Worm (Caenorhabditis elegans) whole organism, mixed stage, embryonic: ENCODE measurements around the gene srh-182.

Experiments used
- M03D4.4 ChIP-seq: sonication (generic microtip); optimal IDR thresholded peaks from 2 replicates; lab custom pipeline; 2017; ENCODE audit warnings: mild to moderate bottlenecking, missing genetic modification characterization, missing compliant biosample characterization
- bed-3 ChIP-seq: fragments of 200-800 bp; sonication (Bioruptor generic); optimal IDR thresholded peaks from 3 replicates; lab custom pipeline; 2018; ENCODE audit warnings: mild to moderate bottlenecking, missing genetic modification characterization, moderate library complexity, missing compliant biosample characterization
- blmp-1 ChIP-seq: fragments of 150-350 bp; optimal IDR thresholded peaks from 2 replicates; lab custom pipeline; 2014; ENCODE audit warnings: missing biosample characterization, missing genetic modification characterization
- ceh-39 ChIP-seq: fragments of 150-350 bp; optimal IDR thresholded peaks from 2 replicates; lab custom pipeline; 2014; ENCODE audit warnings: missing biosample characterization, missing genetic modification characterization
- ceh-43 ChIP-seq: fragments of 200-800 bp; sonication (Bioruptor generic); optimal IDR thresholded peaks from 2 replicates; lab custom pipeline; 2018; ENCODE audit warnings: mild to moderate bottlenecking, missing genetic modification characterization, moderate library complexity, missing compliant biosample characterization
- ceh-83 ChIP-seq: fragments of 200-800 bp; sonication (Bioruptor generic); optimal IDR thresholded peaks from 2 replicates; lab custom pipeline; 2018; ENCODE audit warnings: mild to moderate bottlenecking, missing genetic modification characterization, missing compliant biosample characterization
- ces-1 ChIP-seq: fragments of 150-350 bp; optimal IDR thresholded peaks from 2 replicates; lab custom pipeline; 2014; ENCODE audit warnings: missing biosample characterization, missing genetic modification reagents, missing genetic modification characterization
- cnd-1 ChIP-seq: fragments of 200-800 bp; sonication (Bioruptor generic); optimal IDR thresholded peaks from 2 replicates; lab custom pipeline; 2018; ENCODE audit warnings: mild to moderate bottlenecking, missing genetic modification characterization, missing compliant biosample characterization
- drap-1 ChIP-seq: fragments of 200-800 bp; sonication (Bioruptor generic); optimal IDR thresholded peaks from 3 replicates; lab custom pipeline; 2018; ENCODE audit warnings: mild to moderate bottlenecking, missing genetic modification characterization, missing compliant biosample characterization
- elt-1 ChIP-seq: sonication (generic microtip); optimal IDR thresholded peaks from 2 replicates; lab custom pipeline; 2017; ENCODE audit warnings: missing genetic modification characterization, mild to moderate bottlenecking, missing compliant biosample characterization, antibody characterized with exemption, moderate library complexity, borderline replicate concordance; ENCODE audit not compliant: insufficient read depth
- flh-1 ChIP-seq: fragments of 200-800 bp; sonication (Bioruptor generic); optimal IDR thresholded peaks from 2 replicates; lab custom pipeline; 2018; ENCODE audit warnings: mild to moderate bottlenecking, missing genetic modification characterization, moderate library complexity, missing compliant biosample characterization
- ham-2 ChIP-seq: fragments of 200-800 bp; sonication (Bioruptor generic); optimal IDR thresholded peaks from 2 replicates; lab custom pipeline; 2018; ENCODE audit warnings: mild to moderate bottlenecking, missing genetic modification characterization, missing compliant biosample characterization
- hlh-1 ChIP-seq: fragments of 150-350 bp; optimal IDR thresholded peaks from 2 replicates; lab custom pipeline; 2014; ENCODE audit warnings: missing biosample characterization, missing genetic modification reagents, missing genetic modification characterization
- lin-13 ChIP-seq: fragments of 150-350 bp; optimal IDR thresholded peaks from 2 replicates; lab custom pipeline; 2014; ENCODE audit warnings: missing biosample characterization, missing genetic modification characterization
- lin-32 ChIP-seq: fragments of 200-800 bp; sonication (Bioruptor generic); optimal IDR thresholded peaks from 2 replicates; lab custom pipeline; 2018; ENCODE audit warnings: mild to moderate bottlenecking, missing genetic modification characterization, missing compliant biosample characterization
- lsy-2 ChIP-seq: fragments of 150-350 bp; optimal IDR thresholded peaks from 2 replicates; lab custom pipeline; 2014; ENCODE audit warnings: missing biosample characterization, missing genetic modification characterization
- mab-5 ChIP-seq: fragments of 150-350 bp; optimal IDR thresholded peaks from 2 replicates; lab custom pipeline; 2014; ENCODE audit warnings: missing biosample characterization, missing genetic modification characterization
- mep-1 ChIP-seq: fragments of 150-350 bp; optimal IDR thresholded peaks from 2 replicates; lab custom pipeline; 2017; ENCODE audit warnings: missing biosample characterization, missing genetic modification reagents, missing genetic modification characterization, inconsistent platforms
- mls-2 ChIP-seq: sonication (generic microtip); optimal IDR thresholded peaks from 2 replicates; lab custom pipeline; 2016; ENCODE audit warnings: mild to moderate bottlenecking, missing genetic modification characterization, moderate library complexity, missing compliant biosample characterization
- nhr-12 ChIP-seq: fragments of 150-350 bp; optimal IDR thresholded peaks from 2 replicates; lab custom pipeline; 2014; ENCODE audit warnings: missing biosample characterization, missing genetic modification characterization
- nhr-2 ChIP-seq: fragments of 150-350 bp; optimal IDR thresholded peaks from 2 replicates; lab custom pipeline; 2014; ENCODE audit warnings: missing biosample characterization, missing genetic modification characterization
- nhr-28 ChIP-seq: fragments of 150-350 bp; optimal IDR thresholded peaks from 2 replicates; lab custom pipeline; 2014; ENCODE audit warnings: missing biosample characterization, missing genetic modification characterization
- pha-4 ChIP-seq: fragments of 150-350 bp; optimal IDR thresholded peaks from 2 replicates; lab custom pipeline; 2018; ENCODE audit warnings: missing biosample characterization, missing genetic modification reagents, missing genetic modification characterization
- sem-2 ChIP-seq: fragments of 200-800 bp; sonication (Bioruptor generic); optimal IDR thresholded peaks from 2 replicates; lab custom pipeline; 2018; ENCODE audit warnings: mild to moderate bottlenecking, missing genetic modification characterization, missing compliant biosample characterization
- snpc-4 ChIP-seq: fragments of 150-350 bp; optimal IDR thresholded peaks from 2 replicates; lab custom pipeline; 2014; ENCODE audit warnings: missing biosample characterization, missing genetic modification characterization
- sptf-1 ChIP-seq: sonication (generic microtip); optimal IDR thresholded peaks from 2 replicates; lab custom pipeline; 2017; ENCODE audit warnings: mild to moderate bottlenecking, missing genetic modification characterization, moderate library complexity, missing compliant biosample characterization
- tbx-8 ChIP-seq: fragments of 200-800 bp; sonication (Bioruptor generic); optimal IDR thresholded peaks from 2 replicates; lab custom pipeline; 2018; ENCODE audit warnings: mild to moderate bottlenecking, missing genetic modification characterization, moderate library complexity, missing compliant biosample characterization
- unc-39 ChIP-seq: fragments of 150-350 bp; optimal IDR thresholded peaks from 2 replicates; lab custom pipeline; 2014; ENCODE audit warnings: missing biosample characterization, missing genetic modification characterization
- unc-62 ChIP-seq: fragments of 150-350 bp; optimal IDR thresholded peaks from 2 replicates; lab custom pipeline; 2014; ENCODE audit warnings: missing biosample characterization, missing genetic modification reagents, missing genetic modification characterization
- zip-8 ChIP-seq: fragments of 150-350 bp; optimal IDR thresholded peaks from 2 replicates; lab custom pipeline; 2014; ENCODE audit warnings: missing biosample characterization, missing genetic modification characterization
- ztf-11 ChIP-seq: fragments of 150-350 bp; optimal IDR thresholded peaks from 2 replicates; lab custom pipeline; 2014; ENCODE audit warnings: missing biosample characterization, missing genetic modification characterization

The srh-182 gene

DNA sequence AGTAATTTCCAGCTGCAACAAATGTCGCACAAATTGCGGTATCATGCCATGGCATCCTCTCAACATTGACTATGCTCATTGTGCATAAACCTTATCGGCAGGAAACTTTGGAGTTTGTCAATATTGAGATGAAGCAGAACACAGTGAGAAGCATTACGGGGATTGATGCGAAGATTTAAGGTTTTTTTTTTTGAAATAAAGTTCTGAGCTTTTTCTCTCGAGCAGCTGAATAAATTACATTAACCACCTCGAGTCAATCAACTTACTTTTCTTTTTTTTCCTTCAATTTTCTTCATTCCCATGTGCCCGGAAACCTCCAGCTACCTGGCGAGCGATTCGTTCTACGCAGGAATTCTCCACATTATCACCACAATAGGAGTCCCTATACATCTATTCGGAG lies 2.8 kb upstream of the srh-182 start, which contains the start of gene srh-179:
Gene srh-179, plus strand, starts transcription at position 301 of the 400 bp plus-strand sequence.
- TF ChIP-seq nhr-12 (tag; lab: Kevin White, UChicago) (no peak), ceh-43 (GFP tag; lab: Kevin White, UChicago) (no peak), lin-32 (no peak), snpc-4 (tag; lab: Kevin White, UChicago) (no peak), ceh-83 (GFP tag; lab: Kevin White, UChicago) (no peak), sem-2 (GFP tag; lab: Kevin White, UChicago) (no peak), mls-2 (tag; lab: Kevin White, UChicago) (no peak), nhr-2 (tag; lab: Kevin White, UChicago) (no peak), tbx-8 (GFP tag; lab: Kevin White, UChicago) (no peak)

DNA sequence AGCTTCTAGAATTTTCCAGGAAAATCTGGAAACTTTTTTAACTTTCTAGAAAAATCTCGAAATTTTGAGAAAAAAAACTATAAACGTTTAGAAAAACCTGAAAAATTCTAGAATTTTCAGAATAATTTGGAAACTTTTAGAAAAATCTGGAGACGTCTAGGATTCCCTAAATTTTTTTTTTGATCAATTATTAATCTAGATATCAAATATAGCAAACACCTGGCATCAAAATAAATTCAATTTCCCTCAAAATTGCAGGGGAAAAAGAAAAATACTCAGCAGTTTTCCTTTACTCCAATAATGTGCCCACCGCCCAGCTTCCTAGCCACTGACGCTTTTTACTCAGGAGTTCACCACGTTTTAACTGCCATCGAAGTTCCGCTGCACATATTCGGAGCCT lies 908 bp upstream of the srh-182 start, which contains the start of gene srh-181:
Gene srh-181, plus strand, starts transcription at position 301 of the 400 bp plus-strand sequence.
- TF ChIP-seq lin-13 (tag; lab: Kevin White, UChicago), result no peak
- TF ChIP-seq cnd-1 (tag; lab: Kevin White, UChicago), result no peak
- TF ChIP-seq nhr-12 (tag; lab: Kevin White, UChicago), result no peak
- TF ChIP-seq drap-1 (GFP tag; lab: Kevin White, UChicago), result no peak
- no peak for TF ChIP-seq lin-32
- no peak for TF ChIP-seq unc-62 (GFP tag; lab: Kevin White, UChicago)
- TF ChIP-seq bed-3 (GFP tag; lab: Kevin White, UChicago), result no peak
- TF ChIP-seq mab-5 (tag; lab: Kevin White, UChicago), result no peak
- TF ChIP-seq elt-1 (tag; lab: Kevin White, UChicago), result no peak
- TF ChIP-seq ces-1 (GFP tag; lab: Kevin White, UChicago), result no peak
- TF ChIP-seq blmp-1 (tag; lab: Kevin White, UChicago), result no peak
- TF ChIP-seq zip-8, result no peak
- no peak for TF ChIP-seq nhr-28 (tag; lab: Kevin White, UChicago)
- TF ChIP-seq ham-2 (GFP tag; lab: Kevin White, UChicago), result no peak
- TF ChIP-seq mep-1, result no peak
- TF ChIP-seq tbx-8 (GFP tag; lab: Kevin White, UChicago), result no peak
- no peak for TF ChIP-seq M03D4.4 (tag; lab: Kevin White, UChicago)
- no peak for TF ChIP-seq flh-1 (GFP tag; lab: Kevin White, UChicago)

DNA sequence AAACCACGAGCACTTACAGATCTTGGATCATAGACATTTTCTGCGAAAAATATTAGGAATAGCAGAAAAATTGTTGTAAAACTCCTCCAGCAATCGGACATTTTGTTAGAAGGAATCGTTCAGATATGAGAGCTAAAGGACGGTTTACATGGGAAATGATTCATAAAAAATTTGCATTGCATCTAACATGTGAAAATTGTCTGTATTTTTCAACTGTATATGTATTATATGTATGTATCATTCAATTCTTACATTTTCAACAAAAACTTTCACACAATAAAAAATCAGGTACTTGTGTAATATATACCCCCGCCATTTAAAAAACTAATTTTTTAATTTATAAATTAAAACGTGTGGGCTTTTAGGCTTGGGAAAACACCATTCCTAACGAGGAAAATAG lies 5.2 kb downstream of the srh-182 start, which contains the start of gene ZK228.13:
Gene ZK228.13, minus strand, starts transcription at position 101 of the 400 bp plus-strand sequence.
- TF ChIP-seq lin-32 (no peak), M03D4.4 (tag; lab: Kevin White, UChicago) (no peak), snpc-4 (tag; lab: Kevin White, UChicago) (no peak), ztf-11 (tag; lab: Kevin White, UChicago) (no peak), mep-1 (no peak), elt-1 (tag; lab: Kevin White, UChicago) (no peak), ceh-39 (tag; lab: Kevin White, UChicago) (no peak), tbx-8 (GFP tag; lab: Kevin White, UChicago) (no peak), ham-2 (GFP tag; lab: Kevin White, UChicago) (no peak)

DNA sequence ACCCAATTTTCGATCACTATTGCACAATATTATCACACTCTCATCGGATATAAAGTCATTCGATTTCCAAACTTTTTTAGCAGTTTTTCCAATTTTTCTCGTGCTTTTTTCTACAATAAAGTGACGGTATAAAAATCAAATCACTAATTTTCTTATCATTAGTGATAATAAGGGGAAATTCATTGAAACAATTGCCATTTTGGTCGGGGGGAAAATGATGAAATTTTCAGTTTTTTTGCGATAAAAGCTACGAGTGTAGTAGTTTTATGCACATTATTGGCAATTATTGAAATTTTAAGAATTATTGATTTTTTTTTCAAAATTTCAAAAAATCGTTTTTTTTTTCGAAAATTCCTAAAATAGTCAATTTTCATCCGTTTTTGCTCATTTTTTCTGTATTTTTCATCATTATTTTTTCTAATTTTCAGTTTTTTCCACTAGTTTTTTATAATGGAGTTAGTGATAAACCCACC lies 10.9 kb downstream of the srh-182 start, which contains the start of gene ZK228.4:
Gene ZK228.4, plus strand, starts transcription at position 423 of the 473 bp plus-strand sequence.
- TF ChIP-seq unc-39 (tag; lab: Kevin White, UChicago) (no peak), hlh-1 (no peak), unc-62 (GFP tag; lab: Kevin White, UChicago) (no peak), snpc-4 (tag; lab: Kevin White, UChicago) (no peak), elt-1 (tag; lab: Kevin White, UChicago) (no peak), drap-1 (GFP tag; lab: Kevin White, UChicago) (no peak), nhr-12 (tag; lab: Kevin White, UChicago) (no peak), sptf-1 (no peak), pha-4 (no peak), lsy-2 (tag; lab: Kevin White, UChicago) (no peak), ham-2 (GFP tag; lab: Kevin White, UChicago) (no peak)
